Fruit fly (Drosophila melanogaster): ENCODE data around the gene SecS.

SecS gene

dm6 chr3R:5572900-5573665 lies 28.1 kb upstream of the SecS start:
- no peak for TF ChIP-seq ttk (optimal IDR thresholded peaks at IDR 0.05)
- TF ChIP-seq h (optimal IDR thresholded peaks at IDR 0.05), result no peak
- no peak for TF ChIP-seq Sin3A (optimal IDR thresholded peaks at IDR 0.05)
- no peak for TF ChIP-seq Myc (optimal IDR thresholded peaks at IDR 0.05)
- TF ChIP-seq insv (optimal IDR thresholded peaks at IDR 0.05), result no peak
- TF ChIP-seq psq (optimal IDR thresholded peaks at IDR 0.05), result no peak

- TF ChIP-seq Sin3A (optimal IDR thresholded peaks at IDR 0.05), result no peak
- no peak for TF ChIP-seq insv (optimal IDR thresholded peaks at IDR 0.05)
- TF ChIP-seq ttk (optimal IDR thresholded peaks at IDR 0.05), result no peak
- TF ChIP-seq h (optimal IDR thresholded peaks at IDR 0.05), result no peak
- no peak for TF ChIP-seq psq (optimal IDR thresholded peaks at IDR 0.05)
- TF ChIP-seq Myc (optimal IDR thresholded peaks at IDR 0.05), result no peak
These were observed 27.4 kb upstream of the SecS start for dm6 chr3R:5573883-5574282.

dm6 chr3R:5587863-5588519 lies 13.2 kb upstream of the SecS start, which contains the start of gene CG2926:
CG2926 (minus strand) TSS chr3R:5588380.
- no peak for TF ChIP-seq h (optimal IDR thresholded peaks at IDR 0.05)
- no peak for TF ChIP-seq insv (optimal IDR thresholded peaks at IDR 0.05)
- no peak for TF ChIP-seq Myc (optimal IDR thresholded peaks at IDR 0.05)
- TF ChIP-seq Sin3A (optimal IDR thresholded peaks at IDR 0.05), result no peak
- TF ChIP-seq psq (optimal IDR thresholded peaks at IDR 0.05), result no peak
- no peak for TF ChIP-seq ttk (optimal IDR thresholded peaks at IDR 0.05)

- TF ChIP-seq insv (optimal IDR thresholded peaks at IDR 0.05) (no peak), Sin3A (optimal IDR thresholded peaks at IDR 0.05) (no peak), psq (optimal IDR thresholded peaks at IDR 0.05) (no peak), ttk (optimal IDR thresholded peaks at IDR 0.05) (no peak), Myc (optimal IDR thresholded peaks at IDR 0.05) (no peak), h (optimal IDR thresholded peaks at IDR 0.05) (no peak)
These were observed 12.7 kb upstream of the SecS start, which contains the start of gene PolZ2 for dm6 chr3R:5588573-5588972. PolZ2 (plus strand) TSS chr3R:5588873.

- TF ChIP-seq h (optimal IDR thresholded peaks at IDR 0.05), result no peak
- TF ChIP-seq Sin3A (optimal IDR thresholded peaks at IDR 0.05), result no peak
These were observed 9.8 kb upstream of the SecS start, which contains the start of the genes noi and Vha26 for dm6 chr3R:5591398-5591853. noi (minus strand) TSS chr3R:5591459. Vha26 (plus strand) TSS chr3R:5591763.

dm6 chr3R:5592009-5592572 lies 9.1 kb upstream of the SecS start:
- TF ChIP-seq Sin3A (optimal IDR thresholded peaks at IDR 0.05) (no peak), h (optimal IDR thresholded peaks at IDR 0.05) (no peak), psq (optimal IDR thresholded peaks at IDR 0.05) (no peak), insv (optimal IDR thresholded peaks at IDR 0.05) (no peak), ttk (optimal IDR thresholded peaks at IDR 0.05) (no peak), Myc (optimal IDR thresholded peaks at IDR 0.05) (no peak)

- TF ChIP-seq h (optimal IDR thresholded peaks at IDR 0.05) (no peak), ttk (optimal IDR thresholded peaks at IDR 0.05) (no peak), insv (optimal IDR thresholded peaks at IDR 0.05) (no peak), Sin3A (optimal IDR thresholded peaks at IDR 0.05) (no peak), Myc (optimal IDR thresholded peaks at IDR 0.05) (no peak), psq (optimal IDR thresholded peaks at IDR 0.05) (no peak)
These were observed 6.4 kb upstream of the SecS start for dm6 chr3R:5594878-5595277.

- TF ChIP-seq Myc (optimal IDR thresholded peaks at IDR 0.05), result no peak
- TF ChIP-seq Sin3A (optimal IDR thresholded peaks at IDR 0.05), result no peak
These were observed 1.5 kb upstream of the SecS start for dm6 chr3R:5599521-5600360.

- TF ChIP-seq Sin3A (optimal IDR thresholded peaks at IDR 0.05) (no peak), Myc (optimal IDR thresholded peaks at IDR 0.05) (no peak), psq (optimal IDR thresholded peaks at IDR 0.05) (no peak), insv (optimal IDR thresholded peaks at IDR 0.05) (no peak), ttk (optimal IDR thresholded peaks at IDR 0.05) (no peak), h (optimal IDR thresholded peaks at IDR 0.05) (no peak)
These were observed 731 bp upstream of the SecS start for dm6 chr3R:5600361-5601043.

dm6 chr3R:5606477-5606876 lies 5.2 kb downstream of the SecS start, which contains the start of gene asl:
asl (minus strand) TSS chr3R:5606543.
- TF ChIP-seq Sin3A (optimal IDR thresholded peaks at IDR 0.05), result no peak
- no peak for TF ChIP-seq ttk (optimal IDR thresholded peaks at IDR 0.05)
- no peak for TF ChIP-seq h (optimal IDR thresholded peaks at IDR 0.05)
- TF ChIP-seq insv (optimal IDR thresholded peaks at IDR 0.05), result no peak
- no peak for TF ChIP-seq psq (optimal IDR thresholded peaks at IDR 0.05)
- TF ChIP-seq Myc (optimal IDR thresholded peaks at IDR 0.05), result no peak

dm6 chr3R:5608422-5608821 lies 7.2 kb downstream of the SecS start:
- TF ChIP-seq h (optimal IDR thresholded peaks at IDR 0.05), result no peak
